Fruit fly (Drosophila melanogaster) whole organism: ENCODE measurements around the gene CG1801.

Experiments
- Dll ChIP-seq: fragments of >200 bp; optimal IDR thresholded peaks from 2 replicates; lab custom pipeline; 2017
- EcR ChIP-seq, 2 experiments: fragments of >200 bp; optimal IDR thresholded peaks; 2 replicates each; lab custom pipeline; 2017; ENCODE audit warnings: missing biosample characterization in 2 of 2, missing genetic modification characterization in 2 of 2, missing genetic modification reagents in 2 of 2
- pan ChIP-seq: fragments of >200 bp; optimal IDR thresholded peaks from 2 replicates; lab custom pipeline; 2017
- psq ChIP-seq: fragments of >200 bp; optimal IDR thresholded peaks from 2 replicates; lab custom pipeline; 2017

- TF ChIP-seq Dll (lab: Kevin White, UChicago) (no peak), psq (lab: Kevin White, UChicago) (no peak), EcR (GFP tag; optimal IDR thresholded peaks at IDR 0.05; lab: Kevin White, UChicago) (no peak), pan (lab: Kevin White, UChicago) (no peak)
Measured at dm6 chrX:21339476-21339931, 22.2 kb upstream of the CG1801 start, which contains the start of the genes tty and fliI.
